Fruit fly (Drosophila melanogaster): ENCODE data around the gene SH3PX1.

The SH3PX1 gene

dm6 chr3L:9720102-9720501 is 6.5 kb upstream of the SH3PX1 start:
- TF ChIP-seq CG13204 (GFP tag; optimal IDR thresholded peaks at IDR 0.05) (no peak), CG15710 (tag; optimal IDR thresholded peaks at IDR 0.05) (no peak), CG8159 (tag; optimal IDR thresholded peaks at IDR 0.05) (no peak), D1 (tag; optimal IDR thresholded peaks at IDR 0.05) (no peak), Pif1B (GFP tag; optimal IDR thresholded peaks at IDR 0.05) (no peak), EcR (GFP tag; optimal IDR thresholded peaks at IDR 0.05) (no peak), rn (GFP tag; IDR thresholded peaks at IDR 0.05) (no peak)

- 0 out of 2 replicates have a peak, but pooled peaks have one; percentile 15 for TF ChIP-seq Ets98B (GFP tag; IDR thresholded peaks at IDR 0.05)
- peak; percentile 75 for TF ChIP-seq CG8159 (tag; optimal IDR thresholded peaks at IDR 0.05)
- peak; percentile 37; the same call in 2 of the 3 replicates for TF ChIP-seq CG4496 (GFP tag; IDR thresholded peaks at IDR 0.05)
- TF ChIP-seq EcR (GFP tag; optimal IDR thresholded peaks at IDR 0.05) = no peak
- TF ChIP-seq Pif1B (GFP tag; optimal IDR thresholded peaks at IDR 0.05) = no peak
- TF ChIP-seq gl (tag; optimal IDR thresholded peaks at IDR 0.05) = no peak
- TF ChIP-seq CG32121 (GFP tag; IDR thresholded peaks at IDR 0.05) = peak; percentile 25; the same call in 1 of the 2 replicates
- peak; percentile 47 for TF ChIP-seq CG9948 (tag; optimal IDR thresholded peaks at IDR 0.05)
- peak; percentile 48; the same call in 1 of the 2 replicates for TF ChIP-seq CG12605 (GFP tag; IDR thresholded peaks at IDR 0.05)
- peak; percentile 73 for TF ChIP-seq CG15710 (tag; optimal IDR thresholded peaks at IDR 0.05)
- TF ChIP-seq CG8301 (tag; optimal IDR thresholded peaks at IDR 0.05) = no peak
- TF ChIP-seq CG14655 (GFP tag; optimal IDR thresholded peaks at IDR 0.05) = no peak
- TF ChIP-seq D1 (tag; optimal IDR thresholded peaks at IDR 0.05) = no peak
- TF ChIP-seq CG17806 (tag; optimal IDR thresholded peaks at IDR 0.05) = peak; percentile 36
- peak; percentile 25 for TF ChIP-seq CG34367 (tag; optimal IDR thresholded peaks at IDR 0.05)
- peak; percentile 50 for TF ChIP-seq Snoo (tag; optimal IDR thresholded peaks at IDR 0.05)
Measured at dm6 chr3L:9718929-9719328, 5.3 kb upstream of the SH3PX1 start, which contains the start of the genes CG18178 and CG14174. CG18178 (minus strand) TSS chr3L:9719144. CG14174 (plus strand) TSS chr3L:9719328.

- TF ChIP-seq CG12605 (GFP tag; IDR thresholded peaks at IDR 0.05) (no peak), EcR (GFP tag; optimal IDR thresholded peaks at IDR 0.05) (no peak), CG32121 (GFP tag; IDR thresholded peaks at IDR 0.05) (no peak), Pif1B (GFP tag; optimal IDR thresholded peaks at IDR 0.05) (no peak), Snoo (tag; optimal IDR thresholded peaks at IDR 0.05) (no peak), D1 (tag; optimal IDR thresholded peaks at IDR 0.05) (no peak), CG14655 (GFP tag; optimal IDR thresholded peaks at IDR 0.05) (no peak), CG8301 (tag; optimal IDR thresholded peaks at IDR 0.05) (no peak), CG13204 (GFP tag; optimal IDR thresholded peaks at IDR 0.05) (no peak), CG4496 (GFP tag; IDR thresholded peaks at IDR 0.05) (no peak), CG15710 (tag; optimal IDR thresholded peaks at IDR 0.05) (no peak)
Measured at dm6 chr3L:9717839-9718238, 4.2 kb upstream of the SH3PX1 start.

- TF ChIP-seq CG9948 (tag; optimal IDR thresholded peaks at IDR 0.05) = no peak
- TF ChIP-seq CG10348 (GFP tag; IDR thresholded peaks at IDR 0.05) = no peak
- TF ChIP-seq CG15710 (tag; optimal IDR thresholded peaks at IDR 0.05) = no peak
- TF ChIP-seq CG17806 (tag; optimal IDR thresholded peaks at IDR 0.05) = no peak
- TF ChIP-seq CG14655 (GFP tag; optimal IDR thresholded peaks at IDR 0.05) = no peak
- TF ChIP-seq CG4496 (GFP tag; IDR thresholded peaks at IDR 0.05) = no peak
- TF ChIP-seq Ets98B (GFP tag; IDR thresholded peaks at IDR 0.05) = no peak
- TF ChIP-seq Pif1A (GFP tag; optimal IDR thresholded peaks at IDR 0.05) = no peak
- TF ChIP-seq CG34367 (tag; optimal IDR thresholded peaks at IDR 0.05) = no peak
- no peak for TF ChIP-seq gl (tag; optimal IDR thresholded peaks at IDR 0.05)
- no peak for TF ChIP-seq CG8159 (tag; optimal IDR thresholded peaks at IDR 0.05)
- TF ChIP-seq CG32121 (GFP tag; IDR thresholded peaks at IDR 0.05) = no peak
- no peak for TF ChIP-seq EcR (GFP tag; optimal IDR thresholded peaks at IDR 0.05)
- no peak for TF ChIP-seq rn (GFP tag; IDR thresholded peaks at IDR 0.05)
- TF ChIP-seq CG13204 (GFP tag; optimal IDR thresholded peaks at IDR 0.05) = no peak
- TF ChIP-seq CG8301 (tag; optimal IDR thresholded peaks at IDR 0.05) = no peak
- no peak for TF ChIP-seq Snoo (tag; optimal IDR thresholded peaks at IDR 0.05)
Measured at dm6 chr3L:9717101-9717500, 3.5 kb upstream of the SH3PX1 start.

dm6 chr3L:9716595-9716994 is 3.0 kb upstream of the SH3PX1 start:
- no peak for TF ChIP-seq CG8159 (tag; optimal IDR thresholded peaks at IDR 0.05)
- no peak for TF ChIP-seq CG17806 (tag; optimal IDR thresholded peaks at IDR 0.05)
- no peak for TF ChIP-seq CG8301 (tag; optimal IDR thresholded peaks at IDR 0.05)
- peak; percentile 88 for TF ChIP-seq EcR (GFP tag; optimal IDR thresholded peaks at IDR 0.05)
- TF ChIP-seq CG12605 (GFP tag; IDR thresholded peaks at IDR 0.05) = no peak

DNA sequence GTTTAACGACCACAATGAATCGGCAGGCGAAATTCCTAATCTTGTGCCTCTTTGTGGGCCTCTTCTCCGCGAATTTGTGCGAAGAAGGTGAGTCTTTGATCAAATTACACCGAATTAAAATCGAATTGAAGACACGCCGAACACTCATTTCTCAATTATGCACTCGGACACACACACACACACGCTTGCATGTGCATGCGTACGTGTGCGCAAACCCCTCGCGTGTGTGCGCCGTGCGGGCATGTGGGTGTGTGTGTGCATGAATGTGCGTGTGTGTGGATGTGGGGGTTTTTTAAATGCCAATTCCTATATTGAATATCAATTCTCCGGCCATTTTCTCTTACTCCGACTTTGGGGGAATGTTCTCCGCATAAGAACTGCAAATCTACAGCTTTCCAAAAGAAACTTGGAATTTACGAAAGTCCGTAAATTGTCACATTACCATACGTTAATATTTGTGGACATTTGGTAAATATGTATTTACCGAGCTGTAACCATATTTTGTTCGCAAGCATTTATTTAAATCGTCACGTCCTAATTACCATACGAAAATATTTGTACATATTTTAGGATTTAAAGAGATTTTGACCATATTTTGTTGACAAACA is 1.0 kb upstream of the SH3PX1 start:
- no peak for TF ChIP-seq CG34367 (tag; optimal IDR thresholded peaks at IDR 0.05)
- TF ChIP-seq CG8159 (tag; optimal IDR thresholded peaks at IDR 0.05) = no peak
- TF ChIP-seq CG17806 (tag; optimal IDR thresholded peaks at IDR 0.05) = no peak
- TF ChIP-seq Ets98B (GFP tag; IDR thresholded peaks at IDR 0.05) = 0 out of 2 replicates have a peak, but pooled peaks have one; percentile 2
- no peak for TF ChIP-seq gl (tag; optimal IDR thresholded peaks at IDR 0.05)
- TF ChIP-seq CG13204 (GFP tag; optimal IDR thresholded peaks at IDR 0.05) = no peak
- no peak for TF ChIP-seq rn (GFP tag; IDR thresholded peaks at IDR 0.05)
- no peak for TF ChIP-seq CG32121 (GFP tag; IDR thresholded peaks at IDR 0.05)
- TF ChIP-seq fd96Ca (GFP tag; IDR thresholded peaks at IDR 0.05) = no peak
- TF ChIP-seq CG8301 (tag; optimal IDR thresholded peaks at IDR 0.05) = no peak
- peak; percentile 3 for TF ChIP-seq EcR (GFP tag; optimal IDR thresholded peaks at IDR 0.05)
- no peak for TF ChIP-seq D1 (tag; optimal IDR thresholded peaks at IDR 0.05)
- no peak for TF ChIP-seq CG15710 (tag; optimal IDR thresholded peaks at IDR 0.05)
- no peak for TF ChIP-seq CG14655 (GFP tag; optimal IDR thresholded peaks at IDR 0.05)
- TF ChIP-seq Pif1B (GFP tag; optimal IDR thresholded peaks at IDR 0.05) = no peak
- no peak for TF ChIP-seq CG9948 (tag; optimal IDR thresholded peaks at IDR 0.05)
- no peak for TF ChIP-seq CG12605 (GFP tag; IDR thresholded peaks at IDR 0.05)
- TF ChIP-seq Pif1A (GFP tag; optimal IDR thresholded peaks at IDR 0.05) = no peak
- TF ChIP-seq CG10348 (GFP tag; IDR thresholded peaks at IDR 0.05) = no peak
- TF ChIP-seq CG4496 (GFP tag; IDR thresholded peaks at IDR 0.05) = 0 out of 3 replicates have a peak, but pooled peaks have one; percentile 23
- no peak for TF ChIP-seq Snoo (tag; optimal IDR thresholded peaks at IDR 0.05)

Data from whole organism, pupa.